Fruit fly (Drosophila melanogaster) whole organism, embryonic: ENCODE results near the gene CG15878.
A peak's percentile ranks its signal among the peaks of the same experiment; 100 is the strongest.

Experiments used
- Abd-B ChIP-seq: fragments of 200-800 bp; sonication (Bioruptor generic); optimal IDR thresholded peaks from 2 replicates; lab custom pipeline; 2018; ENCODE audit warnings: missing biosample characterization, mild to moderate bottlenecking, missing genetic modification characterization, moderate library complexity
- Atf6 ChIP-seq: fragments of 200-800 bp; sonication (Bioruptor generic); IDR thresholded peaks from 2 replicates; pipeline ENCODE4 v1.3.6; 2022; ENCODE audit warnings: missing biosample characterization, missing genetic modification characterization
- BEAF-32 ChIP-seq: fragments of 200-800 bp; sonication (Bioruptor generic); optimal IDR thresholded peaks from 3 replicates; lab custom pipeline; 2017; ENCODE audit warnings: missing biosample characterization, missing genetic modification characterization, mild to moderate bottlenecking, moderate library complexity, missing genetic modification reagents
- CG10274 ChIP-seq: fragments of 200-800 bp; sonication (Bioruptor generic); optimal IDR thresholded peaks from 3 replicates; lab custom pipeline; 2017; ENCODE audit warnings: missing biosample characterization, mild to moderate bottlenecking, missing genetic modification characterization
- CG10431 ChIP-seq: fragments of 200-800 bp; sonication (Bioruptor generic); optimal IDR thresholded peaks from 3 replicates; lab custom pipeline; 2018; ENCODE audit warnings: missing biosample characterization, mild to moderate bottlenecking, missing genetic modification characterization
- CG12071 ChIP-seq: fragments of 200-800 bp; sonication (Bioruptor generic); optimal IDR thresholded peaks from 3 replicates; lab custom pipeline; 2018; ENCODE audit warnings: missing biosample characterization, mild to moderate bottlenecking, missing genetic modification characterization
- CG1233 ChIP-seq: fragments of 200-800 bp; sonication (Bioruptor generic); optimal IDR thresholded peaks from 4 replicates; lab custom pipeline; 2018; ENCODE audit warnings: missing biosample characterization, mild to moderate bottlenecking, missing genetic modification characterization
- CG12942 ChIP-seq: fragments of 200-800 bp; sonication (Bioruptor generic); optimal IDR thresholded peaks from 3 replicates; lab custom pipeline; 2016; ENCODE audit warnings: missing biosample characterization, missing genetic modification characterization
- CG13287 ChIP-seq: fragments of 200-800 bp; sonication (Bioruptor generic); IDR thresholded peaks from 2 replicates; pipeline ENCODE4 v1.3.6; 2022; ENCODE audit warnings: missing biosample characterization, missing genetic modification characterization; ENCODE audit not compliant: partially characterized antibody
- CG16779 ChIP-seq: fragments of 200-800 bp; sonication (Bioruptor generic); IDR thresholded peaks from 2 replicates; pipeline ENCODE4 v1.3.6; 2022; ENCODE audit warnings: missing biosample characterization, missing genetic modification characterization
- CG17612 ChIP-seq: fragments of 200-800 bp; sonication (Bioruptor generic); IDR thresholded peaks from 2 replicates; pipeline ENCODE4 v1.3.6; 2022; ENCODE audit warnings: missing biosample characterization, missing genetic modification characterization
- CG18619 ChIP-seq: fragments of 200-800 bp; sonication (Bioruptor generic); optimal IDR thresholded peaks from 3 replicates; lab custom pipeline; 2017; ENCODE audit warnings: missing biosample characterization, mild to moderate bottlenecking, missing genetic modification characterization
- CG31365 ChIP-seq: fragments of 200-800 bp; sonication (Bioruptor generic); optimal IDR thresholded peaks from 2 replicates; lab custom pipeline; 2018; ENCODE audit warnings: missing biosample characterization, mild to moderate bottlenecking, missing genetic modification characterization
- CG33213 ChIP-seq: fragments of 200-800 bp; sonication (Bioruptor generic); optimal IDR thresholded peaks from 3 replicates; lab custom pipeline; 2016; ENCODE audit warnings: missing biosample characterization, missing genetic modification characterization
- CG6813 ChIP-seq: fragments of 200-800 bp; sonication (Bioruptor generic); optimal IDR thresholded peaks from 2 replicates; lab custom pipeline; 2017; ENCODE audit warnings: missing biosample characterization, missing genetic modification characterization, mild to moderate bottlenecking, moderate library complexity, missing genetic modification reagents
- CG8388 ChIP-seq: fragments of 200-800 bp; sonication (Bioruptor generic); optimal IDR thresholded peaks from 2 replicates; lab custom pipeline; 2019; ENCODE audit warnings: missing biosample characterization, mild to moderate bottlenecking, missing genetic modification characterization, moderate library complexity
- CG9437 ChIP-seq: fragments of 200-800 bp; sonication (Bioruptor generic); optimal IDR thresholded peaks from 2 replicates; lab custom pipeline; 2018; ENCODE audit warnings: missing biosample characterization, mild to moderate bottlenecking, missing genetic modification characterization
- CHES-1-like ChIP-seq: fragments of 200-800 bp; sonication (Bioruptor generic); optimal IDR thresholded peaks from 2 replicates; lab custom pipeline; 2016; ENCODE audit warnings: missing biosample characterization, missing genetic modification characterization
- Doc2 ChIP-seq: fragments of 200-800 bp; sonication (Bioruptor generic); IDR thresholded peaks from 2 replicates; pipeline ENCODE4 v1.3.6; 2022; ENCODE audit warnings: missing biosample characterization, missing genetic modification characterization
- ERR ChIP-seq: fragments of 200-800 bp; sonication (Bioruptor generic); optimal IDR thresholded peaks from 2 replicates; lab custom pipeline; 2016; ENCODE audit warnings: missing biosample characterization, missing genetic modification characterization
- H2.0 ChIP-seq: fragments of 200-800 bp; sonication (Bioruptor generic); IDR thresholded peaks from 2 replicates; pipeline ENCODE4 v1.3.6; 2022; ENCODE audit warnings: missing biosample characterization, missing genetic modification characterization
- HHEX ChIP-seq: fragments of 200-800 bp; sonication (Bioruptor generic); optimal IDR thresholded peaks from 3 replicates; lab custom pipeline; 2017; ENCODE audit warnings: missing biosample characterization, mild to moderate bottlenecking, missing genetic modification characterization, missing genetic modification reagents
- Hand ChIP-seq: fragments of 200-800 bp; sonication (Bioruptor generic); optimal IDR thresholded peaks from 2 replicates; lab custom pipeline; 2017; ENCODE audit warnings: mild to moderate bottlenecking, missing biosample characterization, missing genetic modification reagents, missing genetic modification characterization
- HmgD ChIP-seq: fragments of 200-800 bp; sonication (Bioruptor generic); optimal IDR thresholded peaks from 3 replicates; lab custom pipeline; 2016; ENCODE audit warnings: missing biosample characterization, missing genetic modification characterization
- Hr3 ChIP-seq: fragments of 200-800 bp; sonication (Bioruptor generic); optimal IDR thresholded peaks from 3 replicates; lab custom pipeline; 2016; ENCODE audit warnings: missing biosample characterization, missing genetic modification characterization
- MTF-1 ChIP-seq: fragments of 200-800 bp; sonication (Bioruptor generic); optimal IDR thresholded peaks from 2 replicates; lab custom pipeline; 2018; ENCODE audit warnings: missing biosample characterization, mild to moderate bottlenecking, missing genetic modification characterization, borderline replicate concordance
- Mad ChIP-seq: fragments of 200-800 bp; sonication (Bioruptor generic); optimal IDR thresholded peaks from 2 replicates; lab custom pipeline; 2016; ENCODE audit warnings: missing biosample characterization, missing genetic modification characterization
- Nf-YB ChIP-seq: fragments of 200-800 bp; sonication (Bioruptor generic); optimal IDR thresholded peaks from 3 replicates; lab custom pipeline; 2019; ENCODE audit warnings: missing biosample characterization, mild to moderate bottlenecking, missing genetic modification characterization, moderate library complexity
- PHDP ChIP-seq: fragments of 200-800 bp; sonication (Bioruptor generic); optimal IDR thresholded peaks from 3 replicates; lab custom pipeline; 2018; ENCODE audit warnings: missing biosample characterization, mild to moderate bottlenecking, missing genetic modification characterization, moderate library complexity
- Sox102F ChIP-seq: fragments of 200-800 bp; sonication (Bioruptor generic); optimal IDR thresholded peaks from 2 replicates; lab custom pipeline; 2018; ENCODE audit warnings: missing biosample characterization, mild to moderate bottlenecking, missing genetic modification characterization, moderate library complexity
- Taf1 ChIP-seq: fragments of 200-800 bp; sonication (Bioruptor generic); IDR thresholded peaks from 2 replicates; pipeline ENCODE4 v1.3.6; 2022; ENCODE audit warnings: missing biosample characterization, missing genetic modification characterization
- Trl ChIP-seq, 3 experiments: fragments of >200 bp in 2 of 3; fragments of 200-800 bp in 1 of 3; sonication (Bioruptor generic) in 1 of 3; optimal IDR thresholded peaks; 2 replicates in 1 of 3; 3 replicates in 2 of 3; lab custom pipeline; 2016 to 2017; ENCODE audit warnings: missing biosample characterization in 1 of 3, missing genetic modification characterization in 1 of 3
- az2 ChIP-seq: fragments of 200-800 bp; sonication (Bioruptor generic); optimal IDR thresholded peaks from 3 replicates; lab custom pipeline; 2016; ENCODE audit warnings: missing biosample characterization, missing genetic modification characterization
- bcd ChIP-seq: fragments of 200-800 bp; sonication (Bioruptor generic); optimal IDR thresholded peaks from 2 replicates; lab custom pipeline; 2017; ENCODE audit warnings: missing biosample characterization, mild to moderate bottlenecking, missing genetic modification characterization
- cwo ChIP-seq: fragments of 200-800 bp; sonication (Bioruptor generic); optimal IDR thresholded peaks from 3 replicates; lab custom pipeline; 2017; ENCODE audit warnings: missing biosample characterization, missing genetic modification characterization, mild to moderate bottlenecking, moderate library complexity, missing genetic modification reagents
- dysf ChIP-seq: fragments of 200-800 bp; sonication (Bioruptor generic); IDR thresholded peaks from 3 replicates; pipeline ENCODE4 v1.3.6; 2022; ENCODE audit warnings: missing biosample characterization, missing genetic modification characterization
- gro ChIP-seq: fragments of 200-800 bp; sonication (Bioruptor generic); optimal IDR thresholded peaks from 2 replicates; lab custom pipeline; 2016; ENCODE audit warnings: missing biosample characterization, missing genetic modification characterization
- jigr1 ChIP-seq: fragments of 200-800 bp; sonication (Bioruptor generic); IDR thresholded peaks from 3 replicates; pipeline ENCODE4 v1.3.6; 2022; ENCODE audit warnings: missing biosample characterization, missing genetic modification characterization
- lmd ChIP-seq: fragments of 200-800 bp; sonication (Bioruptor generic); IDR thresholded peaks from 2 replicates; pipeline ENCODE4 v1.3.6; 2022; ENCODE audit warnings: missing biosample characterization, missing genetic modification characterization
- onecut ChIP-seq: fragments of 200-800 bp; sonication (Bioruptor generic); IDR thresholded peaks from 2 replicates; pipeline ENCODE4 v1.3.6; 2022; ENCODE audit warnings: missing biosample characterization, missing genetic modification characterization
- p53 ChIP-seq: fragments of 200-800 bp; sonication (Bioruptor generic); optimal IDR thresholded peaks from 2 replicates; lab custom pipeline; 2016; ENCODE audit warnings: missing biosample characterization, missing genetic modification characterization
- pb ChIP-seq: fragments of 200-800 bp; sonication (Bioruptor generic); optimal IDR thresholded peaks from 3 replicates; lab custom pipeline; 2016; ENCODE audit warnings: missing biosample characterization, missing genetic modification characterization
- phol ChIP-seq: fragments of 200-800 bp; sonication (Bioruptor generic); optimal IDR thresholded peaks from 3 replicates; lab custom pipeline; 2018; ENCODE audit warnings: missing biosample characterization, mild to moderate bottlenecking, missing genetic modification characterization, moderate library complexity
- seq ChIP-seq: fragments of 200-800 bp; sonication (Bioruptor generic); IDR thresholded peaks from 2 replicates; pipeline ENCODE4 v1.3.6; 2022; ENCODE audit warnings: missing biosample characterization, missing genetic modification characterization
- slou ChIP-seq: fragments of 200-800 bp; sonication (Bioruptor generic); optimal IDR thresholded peaks from 3 replicates; lab custom pipeline; 2016; ENCODE audit warnings: missing biosample characterization, missing genetic modification characterization
- sqz ChIP-seq: fragments of 200-800 bp; sonication (Bioruptor generic); optimal IDR thresholded peaks from 3 replicates; lab custom pipeline; 2018; ENCODE audit warnings: missing biosample characterization, mild to moderate bottlenecking, missing genetic modification characterization
- sr ChIP-seq: fragments of 200-800 bp; sonication (Bioruptor generic); IDR thresholded peaks from 3 replicates; pipeline ENCODE4 v1.3.6; 2022; ENCODE audit warnings: missing biosample characterization, missing genetic modification characterization
- tna ChIP-seq: fragments of 200-800 bp; sonication (Bioruptor generic); IDR thresholded peaks from 2 replicates; pipeline ENCODE4 v1.3.6; 2022; ENCODE audit warnings: missing biosample characterization, missing genetic modification characterization; ENCODE audit not compliant: partially characterized antibody
- tup ChIP-seq: fragments of 200-800 bp; sonication (Bioruptor generic); optimal IDR thresholded peaks from 2 replicates; lab custom pipeline; 2016; ENCODE audit warnings: missing biosample characterization, mild to moderate bottlenecking, missing genetic modification characterization, moderate library complexity
- usp ChIP-seq: fragments of >200 bp; optimal IDR thresholded peaks from 2 replicates; lab custom pipeline; 2017; ENCODE audit warnings: missing biosample characterization, missing genetic modification characterization

CG15878 gene

dm6 chr3L:2257412-2257862 is 45.1 kb upstream of the CG15878 start, which contains the start of the genes CG1275 and Elp5 (continued):
- TF ChIP-seq Mad (peak; percentile 97), MTF-1 (GFP tag; lab: Kevin White, UChicago) (peak; percentile 89), BEAF-32 (GFP tag; lab: Kevin White, UChicago) (peak; percentile 45), CG31365 (tag; lab: Kevin White, UChicago) (peak; percentile 76), Taf1 (peak; percentile 99), CHES-1-like (GFP tag; lab: Kevin White, UChicago) (peak; percentile 96), gro (peak; percentile 95), CG33213 (GFP tag; lab: Kevin White, UChicago) (peak; percentile 96), CG9437 (peak; percentile 92), CG12071 (GFP tag; lab: Kevin White, UChicago) (peak; percentile 92), Nf-YB (GFP tag; lab: Kevin White, UChicago) (peak; percentile 87), CG16779 (peak; percentile 99), CG1233 (GFP tag; lab: Kevin White, UChicago) (peak; percentile 99), slou (GFP tag; lab: Kevin White, UChicago) (peak; percentile 97), bcd (GFP tag; lab: Kevin White, UChicago) (peak; percentile 98), HmgD (GFP tag; lab: Kevin White, UChicago) (peak; percentile 86), sqz (GFP tag; lab: Kevin White, UChicago) (peak; percentile 88), jigr1 (peak; percentile 98), sr (GFP tag; lab: Robert Waterston, UW) (peak; percentile 98), seq (GFP tag; lab: Robert Waterston, UW) (peak; percentile 99), CG10431 (GFP tag; lab: Kevin White, UChicago) (peak; percentile 95), Trl (optimal IDR thresholded peaks at IDR 0.05; lab: Kevin White, UChicago) (peak in 1 of 2 experiments; percentile 6), Trl (GFP tag; optimal IDR thresholded peaks at IDR 0.05; lab: Kevin White, UChicago) (peak; percentile 96), CG17612 (GFP tag; lab: Robert Waterston, UW) (peak; percentile 99), Sox102F (peak; percentile 99), onecut (GFP tag; lab: Robert Waterston, UW) (peak; percentile 98), pb (GFP tag; lab: Kevin White, UChicago) (peak; percentile 94), Hand (GFP tag; lab: Kevin White, UChicago) (peak; percentile 94), CG8388 (GFP tag; lab: Kevin White, UChicago) (peak; percentile 96), HHEX (GFP tag; lab: Kevin White, UChicago) (peak; percentile 98), CG12942 (GFP tag; lab: Kevin White, UChicago) (peak; percentile 97), Abd-B (GFP tag; lab: Kevin White, UChicago) (peak; percentile 98), ERR (peak; percentile 94), CG13287 (GFP tag; lab: Robert Waterston, UW) (peak; percentile 37; the same call in 1 of the 2 replicates), CG10274 (peak; percentile 79), cwo (GFP tag; lab: Kevin White, UChicago) (peak; percentile 93), PHDP (peak; percentile 98), lmd (GFP tag; lab: Robert Waterston, UW) (peak; percentile 100), tup (peak; percentile 96), tna (GFP tag; lab: Robert Waterston, UW) (no peak), CG6813 (peak; percentile 84), CG18619 (GFP tag; lab: Kevin White, UChicago) (peak; percentile 97), H2.0 (peak; percentile 99), az2 (peak; percentile 98), Doc2 (peak; percentile 98), usp (GFP tag; lab: Kevin White, UChicago) (no peak), phol (tag; lab: Kevin White, UChicago) (peak; percentile 96), Atf6 (GFP tag; lab: Robert Waterston, UW) (peak; percentile 99), Hr3 (GFP tag; lab: Kevin White, UChicago) (peak; percentile 97), dysf (peak; percentile 100), p53 (GFP tag; lab: Kevin White, UChicago) (peak; percentile 87)
